Worm (Caenorhabditis elegans): Measurements from ENCODE around the gene str-41.

str-41 gene

ce11 chrV:7454236-7454635 lies 42.4 kb downstream of the str-41 start, which contains the start of gene try-8:
Gene try-8 (minus strand): TSS chrV:7454336.
- TF ChIP-seq unc-39 (tag; optimal IDR thresholded peaks at IDR 0.05) (no peak), tbx-8 (GFP tag; optimal IDR thresholded peaks at IDR 0.05) (no peak), unc-62 (GFP tag; optimal IDR thresholded peaks at IDR 0.05) (no peak), drap-1 (GFP tag; optimal IDR thresholded peaks at IDR 0.05) (no peak), elt-1 (tag; optimal IDR thresholded peaks at IDR 0.05; ENCODE audit: borderline replicate concordance, insufficient read depth) (no peak), snpc-4 (tag; optimal IDR thresholded peaks at IDR 0.05) (no peak), ztf-11 (tag; optimal IDR thresholded peaks at IDR 0.05) (no peak), lsy-2 (tag; optimal IDR thresholded peaks at IDR 0.05) (no peak), M03D4.4 (tag; optimal IDR thresholded peaks at IDR 0.05) (no peak), sptf-1 (tag; optimal IDR thresholded peaks at IDR 0.05) (no peak), mep-1 (tag; optimal IDR thresholded peaks at IDR 0.05) (no peak), ceh-39 (tag; optimal IDR thresholded peaks at IDR 0.05) (no peak), lin-32 (GFP tag; optimal IDR thresholded peaks at IDR 0.05) (no peak), nhr-2 (tag; optimal IDR thresholded peaks at IDR 0.05) (no peak), blmp-1 (tag; optimal IDR thresholded peaks at IDR 0.05) (no peak), nhr-12 (tag; optimal IDR thresholded peaks at IDR 0.05) (no peak), mab-5 (tag; optimal IDR thresholded peaks at IDR 0.05) (no peak), elt-3 (tag; optimal IDR thresholded peaks at IDR 0.05) (no peak), bed-3 (GFP tag; optimal IDR thresholded peaks at IDR 0.05) (no peak)

- no peak for TF ChIP-seq mls-2 (tag; optimal IDR thresholded peaks at IDR 0.05)
- TF ChIP-seq pha-4 (tag; optimal IDR thresholded peaks at IDR 0.05): no peak
- TF ChIP-seq zip-8 (tag; optimal IDR thresholded peaks at IDR 0.05): no peak
- no peak for TF ChIP-seq tbx-8 (GFP tag; optimal IDR thresholded peaks at IDR 0.05)
Measured at ce11 chrV:7455008-7455407, 43.2 kb downstream of the str-41 start, which contains the start of gene F25E5.2. Gene F25E5.2 (plus strand): TSS chrV:7455308.

- TF ChIP-seq tbx-8 (GFP tag; optimal IDR thresholded peaks at IDR 0.05) (no peak), ceh-83 (GFP tag; optimal IDR thresholded peaks at IDR 0.05) (no peak), zip-8 (tag; optimal IDR thresholded peaks at IDR 0.05) (no peak), unc-120 (tag; optimal IDR thresholded peaks at IDR 0.05; ENCODE audit: poor library complexity, severe bottlenecking) (no peak), snpc-4 (tag; optimal IDR thresholded peaks at IDR 0.05) (no peak), nhr-2 (tag; optimal IDR thresholded peaks at IDR 0.05) (no peak), mab-5 (tag; optimal IDR thresholded peaks at IDR 0.05) (no peak), lin-13 (tag; optimal IDR thresholded peaks at IDR 0.05) (no peak), cnd-1 (tag; optimal IDR thresholded peaks at IDR 0.05) (no peak)
Measured at ce11 chrV:7460898-7461297, 49.1 kb downstream of the str-41 start, which contains the start of gene srh-92. Gene srh-92 (minus strand): TSS chrV:7460998.
